Worm (Caenorhabditis elegans) whole organism, midembryonic: Measurements from ENCODE around the gene heh-1.

Experiments
- T22C8.4 ChIP-seq: fragments of 200-800 bp; sonication (Bioruptor generic); IDR thresholded peaks from 2 replicates; pipeline ENCODE4 v1.3.6; 2022; ENCODE audit warnings: missing genetic modification characterization, missing compliant biosample characterization
- cog-1 ChIP-seq: sonication (generic microtip); optimal IDR thresholded peaks from 2 replicates; lab custom pipeline; 2016; ENCODE audit warnings: missing genetic modification characterization, missing compliant biosample characterization
- flt-1 ChIP-seq: fragments of 200-800 bp; sonication (Bioruptor generic); IDR thresholded peaks from 2 replicates; pipeline ENCODE4 v1.3.6; 2022; ENCODE audit warnings: missing genetic modification characterization, missing compliant biosample characterization
- klf-2 ChIP-seq: fragments of 200-800 bp; sonication (Bioruptor generic); conservative IDR thresholded peaks from 2 replicates; pipeline ENCODE4 v1.3.6; 2022; ENCODE audit warnings: missing genetic modification reagents, missing genetic modification characterization, missing compliant biosample characterization
- med-1 ChIP-seq: sonication (generic microtip); optimal IDR thresholded peaks from 2 replicates; lab custom pipeline; 2017; ENCODE audit warnings: missing genetic modification characterization, mild to moderate bottlenecking, missing compliant biosample characterization, antibody characterized with exemption, missing genetic modification reagents; ENCODE audit not compliant: insufficient read depth
- ref-1 ChIP-seq: fragments of 200-800 bp; sonication (Bioruptor generic); conservative IDR thresholded peaks from 2 replicates; pipeline ENCODE4 v1.3.6; 2022; ENCODE audit warnings: missing genetic modification reagents, missing genetic modification characterization, missing compliant biosample characterization
- tab-1 ChIP-seq: fragments of 200-800 bp; sonication (Bioruptor generic); IDR thresholded peaks from 2 replicates; pipeline ENCODE4 v1.3.6; 2022; ENCODE audit warnings: missing genetic modification characterization, missing compliant biosample characterization
- ztf-23 ChIP-seq: fragments of 200-800 bp; sonication (Bioruptor generic); IDR thresholded peaks from 2 replicates; pipeline ENCODE4 v1.3.6; 2022; ENCODE audit warnings: missing genetic modification reagents, missing genetic modification characterization, missing compliant biosample characterization
- ztf-29 ChIP-seq: fragments of 200-800 bp; sonication (Bioruptor generic); IDR thresholded peaks from 2 replicates; pipeline ENCODE4 v1.3.6; 2022; ENCODE audit warnings: missing genetic modification reagents, missing genetic modification characterization, missing compliant biosample characterization

ce11 chrIII:3179855-3180254 is 19.5 kb downstream of the heh-1 start:
- no peak for TF ChIP-seq med-1 (GFP tag; lab: Kevin White, UChicago)
- no peak for TF ChIP-seq ztf-23 (GFP tag; lab: Robert Waterston, UW)
- TF ChIP-seq flt-1 (GFP tag; lab: Robert Waterston, UW) = no peak
- no peak for TF ChIP-seq ref-1 (GFP tag; lab: Robert Waterston, UW)
- no peak for TF ChIP-seq cog-1 (tag; lab: Kevin White, UChicago)
- TF ChIP-seq ztf-29 = no peak
- TF ChIP-seq tab-1 = no peak
- no peak for TF ChIP-seq T22C8.4
- TF ChIP-seq klf-2 (GFP tag; lab: Robert Waterston, UW) = no peak
